Fruit fly (Drosophila melanogaster) whole organism, adult: ENCODE results near the gene CG1582.

Experiments
- CG11617 ChIP-seq: fragments of 200-800 bp; sonication (Bioruptor generic); optimal IDR thresholded peaks from 2 replicates; lab custom pipeline; 2017; ENCODE audit warnings: mild to moderate bottlenecking, missing biosample characterization, missing genetic modification reagents, missing genetic modification characterization
- CG12768 ChIP-seq: fragments of 200-800 bp; sonication (Bioruptor generic); optimal IDR thresholded peaks from 2 replicates; lab custom pipeline; 2017; ENCODE audit warnings: missing biosample characterization, missing genetic modification characterization, mild to moderate bottlenecking, moderate library complexity, missing genetic modification reagents
- CG14711 ChIP-seq: fragments of 200-800 bp; sonication (Bioruptor generic); optimal IDR thresholded peaks from 2 replicates; lab custom pipeline; 2018; ENCODE audit warnings: missing biosample characterization, mild to moderate bottlenecking, missing genetic modification characterization, moderate library complexity
- CG33017 ChIP-seq: fragments of 200-800 bp; sonication (Bioruptor generic); optimal IDR thresholded peaks from 2 replicates; lab custom pipeline; 2018; ENCODE audit warnings: missing biosample characterization, mild to moderate bottlenecking, missing genetic modification characterization, moderate library complexity
- CG7101 ChIP-seq: fragments of 200-800 bp; sonication (Bioruptor generic); optimal IDR thresholded peaks from 2 replicates; lab custom pipeline; 2018; ENCODE audit warnings: missing biosample characterization, mild to moderate bottlenecking, missing genetic modification characterization, moderate library complexity
- Crg-1 ChIP-seq: fragments of 200-800 bp; sonication (Bioruptor generic); optimal IDR thresholded peaks from 2 replicates; lab custom pipeline; 2016; ENCODE audit warnings: missing biosample characterization, missing genetic modification characterization
- Hr96 ChIP-seq: fragments of 200-800 bp; sonication (Bioruptor generic); optimal IDR thresholded peaks from 2 replicates; lab custom pipeline; 2016; ENCODE audit warnings: missing biosample characterization, missing genetic modification characterization
- cic ChIP-seq: fragments of 200-800 bp; sonication (Bioruptor generic); optimal IDR thresholded peaks from 2 replicates; lab custom pipeline; 2017; ENCODE audit warnings: missing biosample characterization, mild to moderate bottlenecking, missing genetic modification characterization, moderate library complexity
- cnc ChIP-seq, 2 experiments: fragments of >200 bp; optimal IDR thresholded peaks; 2 replicates each; lab custom pipeline; 2017
- ovo ChIP-seq: fragments of 200-800 bp; sonication (Bioruptor generic); optimal IDR thresholded peaks from 2 replicates; lab custom pipeline; 2016; ENCODE audit warnings: missing biosample characterization, missing genetic modification characterization
- tj ChIP-seq: fragments of 200-800 bp; sonication (Bioruptor generic); optimal IDR thresholded peaks from 3 replicates; lab custom pipeline; 2017; ENCODE audit warnings: missing biosample characterization, mild to moderate bottlenecking, missing genetic modification characterization, moderate library complexity

DNA sequence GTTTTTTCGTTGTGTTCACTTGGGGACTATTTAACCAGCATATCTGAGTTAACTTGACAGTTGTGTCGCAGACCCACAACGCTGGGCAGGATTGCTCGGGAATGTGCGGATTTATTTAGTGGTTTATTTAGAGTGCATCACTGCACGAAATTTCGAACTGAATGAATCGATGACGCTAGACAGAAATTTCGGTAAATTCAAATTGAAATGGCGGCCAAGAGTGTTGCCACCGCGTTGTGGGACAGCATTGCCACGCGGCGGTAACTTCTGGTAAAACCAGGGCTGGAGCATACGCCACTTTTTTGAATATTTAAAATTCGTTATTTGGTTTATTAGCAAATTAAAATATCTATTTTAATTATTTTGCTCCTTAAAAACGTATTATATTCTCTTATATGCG, 44.4 kb downstream of the CG1582 start, which contains the start of gene feo:
- no peak for TF ChIP-seq cic
- no peak for TF ChIP-seq CG11617 (GFP tag; lab: Kevin White, UChicago)
- TF ChIP-seq CG7101 (tag; lab: Kevin White, UChicago) = peak; percentile 3
- TF ChIP-seq CG12768 = no peak
- peak; percentile 51 for TF ChIP-seq CG14711 (tag; lab: Kevin White, UChicago)
- no peak for TF ChIP-seq tj (GFP tag; lab: Kevin White, UChicago)
- no peak for TF ChIP-seq CG33017 (tag; lab: Kevin White, UChicago)
- TF ChIP-seq ovo (GFP tag; lab: Kevin White, UChicago) = peak; percentile 35
- TF ChIP-seq Crg-1 (GFP tag; lab: Kevin White, UChicago) = no peak
- TF ChIP-seq cnc (optimal IDR thresholded peaks at IDR 0.05; lab: Kevin White, UChicago) = no peak
- TF ChIP-seq Hr96 = no peak
